Worm (Caenorhabditis elegans) whole organism, L4 larva: ENCODE data around the gene srx-68.

Experiments used
- ceh-20 ChIP-seq: fragments of 200-800 bp; sonication (Bioruptor generic); IDR thresholded peaks from 2 replicates; pipeline ENCODE4 v1.3.6; 2022; ENCODE audit warnings: missing genetic modification reagents, missing genetic modification characterization, missing compliant biosample characterization
- lsy-2 ChIP-seq, 2 experiments: fragments of 150-350 bp in 1 of 2; sonication (generic microtip) in 1 of 2; optimal IDR thresholded peaks; 2 replicates each; lab custom pipeline; 2014 to 2017; ENCODE audit warnings: missing biosample characterization in 2 of 2, missing genetic modification characterization in 2 of 2
- pqm-1 ChIP-seq: sonication (generic microtip); optimal IDR thresholded peaks from 2 replicates; lab custom pipeline; 2017; ENCODE audit warnings: missing biosample characterization, missing genetic modification characterization

- TF ChIP-seq pqm-1 (tag; lab: Kevin White, UChicago) (no peak), ceh-20 (GFP tag; lab: Robert Waterston, UW) (no peak), lsy-2 (tag; optimal IDR thresholded peaks at IDR 0.05; lab: Kevin White, UChicago) (no peak)
Observed at ce11 chrV:3891919-3892318, 20.7 kb upstream of the srx-68 start, which contains the start of gene C17E7.12.
